Fruit fly (Drosophila melanogaster) whole organism, embryonic: Measurements from ENCODE around the gene CG9132.

ENCODE experiments used
- B-H2 ChIP-seq: fragments of 200-800 bp; sonication (Bioruptor generic); optimal IDR thresholded peaks from 2 replicates; lab custom pipeline; 2018; ENCODE audit warnings: missing biosample characterization, mild to moderate bottlenecking, missing genetic modification characterization
- Bteb2 ChIP-seq: fragments of 200-800 bp; sonication (Bioruptor generic); optimal IDR thresholded peaks from 2 replicates; lab custom pipeline; 2016; ENCODE audit warnings: missing biosample characterization, missing genetic modification characterization
- CG10543 ChIP-seq: fragments of 200-800 bp; sonication (Bioruptor generic); optimal IDR thresholded peaks from 3 replicates; lab custom pipeline; 2017; ENCODE audit warnings: missing biosample characterization, mild to moderate bottlenecking, missing genetic modification characterization, moderate library complexity
- CG12744 ChIP-seq: fragments of 200-800 bp; sonication (Bioruptor generic); optimal IDR thresholded peaks from 2 replicates; lab custom pipeline; 2016; ENCODE audit warnings: missing biosample characterization, missing genetic modification characterization
- CG13287 ChIP-seq: fragments of 200-800 bp; sonication (Bioruptor generic); IDR thresholded peaks from 2 replicates; pipeline ENCODE4 v1.3.6; 2022; ENCODE audit warnings: missing biosample characterization, missing genetic modification characterization; ENCODE audit not compliant: partially characterized antibody
- CG13775 ChIP-seq: fragments of 200-800 bp; sonication (Bioruptor generic); optimal IDR thresholded peaks from 3 replicates; lab custom pipeline; 2017; ENCODE audit warnings: missing biosample characterization, mild to moderate bottlenecking, missing genetic modification characterization
- CG15514 ChIP-seq: fragments of 200-800 bp; sonication (Bioruptor generic); optimal IDR thresholded peaks from 3 replicates; lab custom pipeline; 2017; ENCODE audit warnings: missing biosample characterization, missing genetic modification characterization, mild to moderate bottlenecking, moderate library complexity, missing genetic modification reagents
- CG17385 ChIP-seq: fragments of 200-800 bp; sonication (Bioruptor generic); optimal IDR thresholded peaks from 3 replicates; lab custom pipeline; 2018; ENCODE audit warnings: missing biosample characterization, mild to moderate bottlenecking, missing genetic modification characterization
- CG1832 ChIP-seq: fragments of 200-800 bp; sonication (Bioruptor generic); optimal IDR thresholded peaks from 2 replicates; lab custom pipeline; 2017; ENCODE audit warnings: missing biosample characterization, mild to moderate bottlenecking, missing genetic modification characterization, inconsistent platforms
- CG18599 ChIP-seq: fragments of 200-800 bp; sonication (Bioruptor generic); optimal IDR thresholded peaks from 3 replicates; lab custom pipeline; 2017; ENCODE audit warnings: missing biosample characterization, missing genetic modification characterization, mild to moderate bottlenecking, moderate library complexity, missing genetic modification reagents
- CG34224 ChIP-seq: fragments of 200-800 bp; sonication (Bioruptor generic); IDR thresholded peaks from 3 replicates; pipeline ENCODE4 v1.3.6; 2022; ENCODE audit warnings: missing biosample characterization, missing genetic modification characterization; ENCODE audit not compliant: partially characterized antibody
- CG3838 ChIP-seq: fragments of 200-800 bp; sonication (Bioruptor generic); optimal IDR thresholded peaks from 3 replicates; lab custom pipeline; 2016; ENCODE audit warnings: missing biosample characterization, missing genetic modification characterization
- CG4360 ChIP-seq: fragments of 200-800 bp; sonication (Bioruptor generic); IDR thresholded peaks from 2 replicates; pipeline ENCODE4 v1.3.6; 2022; ENCODE audit warnings: missing biosample characterization, missing genetic modification characterization
- CG8765 ChIP-seq: fragments of 200-800 bp; sonication (Bioruptor generic); IDR thresholded peaks from 2 replicates; pipeline ENCODE4 v1.3.6; 2022; ENCODE audit warnings: missing biosample characterization, missing genetic modification characterization
- CG8924 ChIP-seq: fragments of 200-800 bp; optimal IDR thresholded peaks from 3 replicates; lab custom pipeline; 2019; ENCODE audit warnings: missing biosample characterization, mild to moderate bottlenecking, missing genetic modification characterization, moderate library complexity
- CG9797 ChIP-seq: fragments of 200-800 bp; sonication (Bioruptor generic); optimal IDR thresholded peaks from 3 replicates; lab custom pipeline; 2018; ENCODE audit warnings: missing biosample characterization, mild to moderate bottlenecking, missing genetic modification characterization
- Dbx ChIP-seq: fragments of 200-800 bp; sonication (Bioruptor generic); IDR thresholded peaks from 3 replicates; pipeline ENCODE4 v1.3.6; 2022; ENCODE audit warnings: missing biosample characterization, missing genetic modification characterization
- Eip74EF ChIP-seq, 2 experiments: fragments of 200-800 bp in 1 of 2; fragments of >200 bp in 1 of 2; sonication (Bioruptor generic) in 1 of 2; optimal IDR thresholded peaks; 2 replicates each; lab custom pipeline; 2017 to 2019; ENCODE audit warnings: missing biosample characterization in 2 of 2, missing genetic modification characterization in 2 of 2, mild to moderate bottlenecking in 1 of 2, moderate library complexity in 1 of 2
- Ets97D ChIP-seq: fragments of 200-800 bp; sonication (Bioruptor generic); optimal IDR thresholded peaks from 3 replicates; lab custom pipeline; 2016; ENCODE audit warnings: missing biosample characterization, missing genetic modification characterization
- MESR4 ChIP-seq: fragments of 200-800 bp; sonication (Bioruptor generic); optimal IDR thresholded peaks from 2 replicates; lab custom pipeline; 2018; ENCODE audit warnings: missing biosample characterization, mild to moderate bottlenecking, missing genetic modification characterization, moderate library complexity
- Oaz ChIP-seq: fragments of 200-800 bp; sonication (Bioruptor generic); IDR thresholded peaks from 2 replicates; pipeline ENCODE4 v1.3.6; 2022; ENCODE audit warnings: missing biosample characterization, missing genetic modification characterization
- Trl ChIP-seq, 3 experiments: fragments of >200 bp in 2 of 3; fragments of 200-800 bp in 1 of 3; sonication (Bioruptor generic) in 1 of 3; optimal IDR thresholded peaks; 2 replicates in 1 of 3; 3 replicates in 2 of 3; lab custom pipeline; 2016 to 2017; ENCODE audit warnings: missing biosample characterization in 1 of 3, missing genetic modification characterization in 1 of 3
- aop ChIP-seq: fragments of 200-800 bp; sonication (Bioruptor generic); IDR thresholded peaks from 2 replicates; pipeline ENCODE4 v1.3.6; 2022; ENCODE audit warnings: missing biosample characterization, missing genetic modification characterization
- ase ChIP-seq: fragments of 200-800 bp; sonication (Bioruptor generic); IDR thresholded peaks from 3 replicates; pipeline ENCODE4 v1.3.6; 2022; ENCODE audit warnings: missing biosample characterization, missing genetic modification characterization
- cg ChIP-seq: fragments of 200-800 bp; sonication (Bioruptor generic); optimal IDR thresholded peaks from 3 replicates; lab custom pipeline; 2019; ENCODE audit warnings: missing biosample characterization, mild to moderate bottlenecking, missing genetic modification characterization, moderate library complexity
- chinmo ChIP-seq: fragments of 200-800 bp; sonication (Bioruptor generic); IDR thresholded peaks from 4 replicates; pipeline ENCODE4 v1.3.6; 2022; ENCODE audit warnings: missing biosample characterization, missing genetic modification characterization; ENCODE audit not compliant: partially characterized antibody
- crol ChIP-seq: fragments of 200-800 bp; sonication (Bioruptor generic); IDR thresholded peaks from 2 replicates; pipeline ENCODE4 v1.3.6; 2022; ENCODE audit warnings: missing biosample characterization, missing genetic modification characterization
- crp ChIP-seq, 2 experiments: fragments of 200-800 bp; sonication (Bioruptor generic); optimal IDR thresholded peaks; 2 replicates in 1 of 2; 3 replicates in 1 of 2; lab custom pipeline; 2017; ENCODE audit warnings: missing biosample characterization in 2 of 2, missing genetic modification characterization in 2 of 2, mild to moderate bottlenecking in 1 of 2, moderate library complexity in 1 of 2
- fd102C ChIP-seq: fragments of 200-800 bp; sonication (Bioruptor generic); optimal IDR thresholded peaks from 2 replicates; lab custom pipeline; 2018; ENCODE audit warnings: missing biosample characterization, mild to moderate bottlenecking, missing genetic modification characterization, moderate library complexity
- hkb ChIP-seq, 2 experiments: fragments of 200-800 bp in 1 of 2; fragments of >200 bp in 1 of 2; sonication (Bioruptor generic) in 1 of 2; IDR thresholded peaks in 1 of 2; optimal IDR thresholded peaks in 1 of 2; 2 replicates each; pipeline versions ENCODE4 v1.3.6 to Lab custom; 2017 to 2022; ENCODE audit warnings: missing biosample characterization in 1 of 2, missing genetic modification characterization in 1 of 2
- kah ChIP-seq: fragments of 200-800 bp; sonication (Bioruptor generic); optimal IDR thresholded peaks from 2 replicates; lab custom pipeline; 2018; ENCODE audit warnings: missing biosample characterization, mild to moderate bottlenecking, missing genetic modification characterization
- onecut ChIP-seq: fragments of 200-800 bp; sonication (Bioruptor generic); IDR thresholded peaks from 2 replicates; pipeline ENCODE4 v1.3.6; 2022; ENCODE audit warnings: missing biosample characterization, missing genetic modification characterization
- pros ChIP-seq: fragments of 200-800 bp; sonication (Bioruptor generic); optimal IDR thresholded peaks from 3 replicates; lab custom pipeline; 2019; ENCODE audit warnings: missing biosample characterization, mild to moderate bottlenecking, missing genetic modification characterization, moderate library complexity
- psq ChIP-seq: fragments of 200-800 bp; sonication (Bioruptor generic); optimal IDR thresholded peaks from 2 replicates; lab custom pipeline; 2017; ENCODE audit warnings: missing biosample characterization, missing genetic modification characterization
- ranshi ChIP-seq: fragments of 200-800 bp; sonication (Bioruptor generic); IDR thresholded peaks from 2 replicates; pipeline ENCODE4 v1.3.6; 2022; ENCODE audit warnings: missing biosample characterization, missing genetic modification characterization
- schlank ChIP-seq: fragments of 200-800 bp; sonication (Bioruptor generic); optimal IDR thresholded peaks from 2 replicates; lab custom pipeline; 2018; ENCODE audit warnings: missing biosample characterization, mild to moderate bottlenecking, missing genetic modification characterization
- sens ChIP-seq: fragments of 200-800 bp; sonication (Bioruptor generic); peaks from one replicate; lab custom pipeline; 2016; ENCODE audit warnings: missing biosample characterization, missing genetic modification characterization
- sqz ChIP-seq: fragments of 200-800 bp; sonication (Bioruptor generic); optimal IDR thresholded peaks from 3 replicates; lab custom pipeline; 2018; ENCODE audit warnings: missing biosample characterization, mild to moderate bottlenecking, missing genetic modification characterization
- sr ChIP-seq: fragments of 200-800 bp; sonication (Bioruptor generic); IDR thresholded peaks from 3 replicates; pipeline ENCODE4 v1.3.6; 2022; ENCODE audit warnings: missing biosample characterization, missing genetic modification characterization
- tll ChIP-seq, 2 experiments: fragments of 200-800 bp in 1 of 2; fragments of >200 bp in 1 of 2; sonication (Bioruptor generic) in 1 of 2; optimal IDR thresholded peaks; 2 replicates each; lab custom pipeline; 2017 to 2019; ENCODE audit warnings: missing biosample characterization in 2 of 2, missing genetic modification characterization in 2 of 2, mild to moderate bottlenecking in 1 of 2, moderate library complexity in 1 of 2
- twi ChIP-seq: fragments of 200-800 bp; optimal IDR thresholded peaks from 2 replicates; lab custom pipeline; 2019; ENCODE audit warnings: missing biosample characterization, mild to moderate bottlenecking, missing genetic modification characterization, moderate library complexity
- usp ChIP-seq: fragments of >200 bp; optimal IDR thresholded peaks from 2 replicates; lab custom pipeline; 2017; ENCODE audit warnings: missing biosample characterization, missing genetic modification characterization
- vvl ChIP-seq: fragments of 200-800 bp; sonication (Bioruptor generic); IDR thresholded peaks from 2 replicates; pipeline ENCODE4 v1.3.6; 2022; ENCODE audit warnings: missing biosample characterization, missing genetic modification characterization
- zen ChIP-seq: fragments of 200-800 bp; sonication (Bioruptor generic); optimal IDR thresholded peaks from 3 replicates; lab custom pipeline; 2018; ENCODE audit warnings: missing biosample characterization, mild to moderate bottlenecking, missing genetic modification characterization, moderate library complexity
- zf30C ChIP-seq: fragments of 200-800 bp; sonication (Bioruptor generic); optimal IDR thresholded peaks from 3 replicates; lab custom pipeline; 2018; ENCODE audit warnings: missing biosample characterization, mild to moderate bottlenecking, missing genetic modification characterization

CG9132 gene

DNA sequence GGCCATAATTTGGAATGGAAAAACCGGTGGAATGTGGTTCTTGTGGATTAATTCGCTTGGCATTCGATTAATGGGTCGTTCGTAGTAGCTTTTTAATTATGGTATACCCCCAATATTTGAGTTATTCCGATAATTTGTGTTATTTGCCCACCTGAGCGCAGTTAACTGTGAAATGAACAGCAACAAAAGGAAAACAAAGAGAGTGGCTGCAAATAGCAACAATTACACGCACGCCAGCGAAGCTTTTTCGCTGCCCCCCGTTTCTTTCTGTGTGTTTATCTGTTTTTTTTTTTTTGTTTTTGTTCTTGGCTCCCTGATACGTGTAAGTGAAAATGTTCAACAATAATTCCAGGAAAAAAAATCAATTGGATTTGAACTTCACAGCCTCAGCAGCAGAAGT, 596 bp downstream of the CG9132 start (continued):
- TF ChIP-seq fd102C (no peak), Dbx (no peak), aop (no peak), Bteb2 (no peak), CG9797 (GFP tag; lab: Kevin White, UChicago) (no peak), CG3838 (no peak), CG18599 (no peak), sqz (GFP tag; lab: Kevin White, UChicago) (no peak)
- TF ChIP-seq, all 482 proteins: peak for 10

- TF ChIP-seq vvl (GFP tag; lab: Robert Waterston, UW) (no peak), sr (GFP tag; lab: Robert Waterston, UW) (peak; percentile 73), sens (GFP tag; lab: Kevin White, UChicago) (peak; percentile 14), CG8765 (GFP tag; lab: Robert Waterston, UW) (no peak), B-H2 (GFP tag; lab: Kevin White, UChicago) (no peak), Ets97D (GFP tag; lab: Kevin White, UChicago) (no peak), CG1832 (GFP tag; lab: Kevin White, UChicago) (peak; percentile 81), crol (GFP tag; lab: Robert Waterston, UW) (peak; percentile 73), CG12744 (GFP tag; lab: Kevin White, UChicago) (no peak), Oaz (no peak)
- TF ChIP-seq, all 482 proteins: peak for 4
Measured at dm6 chrX:16798166-16798565, 2.3 kb downstream of the CG9132 start.

- TF ChIP-seq chinmo (0 out of 4 replicates have a peak, but pooled peaks have one; percentile 26), crp (GFP tag; optimal IDR thresholded peaks at IDR 0.05; lab: Kevin White, UChicago) (peak in 1 of 2 experiments; percentile 75), CG4360 (peak; percentile 91), CG15514 (peak; percentile 53), pros (GFP tag; lab: Kevin White, UChicago) (peak; percentile 45), sqz (GFP tag; lab: Kevin White, UChicago) (peak; percentile 41), CG8924 (tag; lab: Kevin White, UChicago) (peak; percentile 5), usp (GFP tag; lab: Kevin White, UChicago) (no peak), hkb (optimal IDR thresholded peaks at IDR 0.05; lab: Kevin White, UChicago) (no peak), hkb (GFP tag; IDR thresholded peaks at IDR 0.05; lab: Robert Waterston, UW) (0 out of 2 replicates have a peak, but pooled peaks have one; percentile 8), schlank (no peak), CG13287 (GFP tag; lab: Robert Waterston, UW) (peak; percentile 9; the same call in 1 of the 2 replicates), twi (peak; percentile 26), sens (GFP tag; lab: Kevin White, UChicago) (peak; percentile 43), tll (GFP tag; optimal IDR thresholded peaks at IDR 0.05; lab: Kevin White, UChicago) (peak in 1 of 2 experiments; percentile 32), CG13775 (GFP tag; lab: Kevin White, UChicago) (no peak), Trl (optimal IDR thresholded peaks at IDR 0.05; lab: Kevin White, UChicago) (peak in 1 of 2 experiments; percentile 17), Trl (GFP tag; optimal IDR thresholded peaks at IDR 0.05; lab: Kevin White, UChicago) (no peak), CG34224 (0 out of 3 replicates have a peak, but pooled peaks have one; percentile 32), zen (peak; percentile 7), MESR4 (no peak), crol (GFP tag; lab: Robert Waterston, UW) (peak; percentile 85), kah (GFP tag; lab: Kevin White, UChicago) (peak; percentile 73), Eip74EF (GFP tag; optimal IDR thresholded peaks at IDR 0.05; lab: Kevin White, UChicago) (peak in 1 of 2 experiments; percentile 18), zf30C (GFP tag; lab: Kevin White, UChicago) (no peak), onecut (GFP tag; lab: Robert Waterston, UW) (peak; percentile 66), psq (peak; percentile 18), CG17385 (GFP tag; lab: Kevin White, UChicago) (peak; percentile 40), ranshi (GFP tag; lab: Robert Waterston, UW) (no peak), ase (GFP tag; lab: Robert Waterston, UW) (no peak), CG10543 (GFP tag; lab: Kevin White, UChicago) (peak; percentile 10), cg (peak; percentile 66)
Measured at dm6 chrX:16793129-16793748, 7.3 kb downstream of the CG9132 start.
